Fruit fly (Drosophila melanogaster): Measurements from ENCODE around the gene CG31832.

Gene CG31832

dm6 chr2L:15009703-15010102 lies 21.8 kb downstream of the CG31832 start, which contains the start of the genes THG and Rnmt (continued):
- peak; percentile 58 for TF ChIP-seq CG11294 (GFP tag; IDR thresholded peaks at IDR 0.05)

DNA sequence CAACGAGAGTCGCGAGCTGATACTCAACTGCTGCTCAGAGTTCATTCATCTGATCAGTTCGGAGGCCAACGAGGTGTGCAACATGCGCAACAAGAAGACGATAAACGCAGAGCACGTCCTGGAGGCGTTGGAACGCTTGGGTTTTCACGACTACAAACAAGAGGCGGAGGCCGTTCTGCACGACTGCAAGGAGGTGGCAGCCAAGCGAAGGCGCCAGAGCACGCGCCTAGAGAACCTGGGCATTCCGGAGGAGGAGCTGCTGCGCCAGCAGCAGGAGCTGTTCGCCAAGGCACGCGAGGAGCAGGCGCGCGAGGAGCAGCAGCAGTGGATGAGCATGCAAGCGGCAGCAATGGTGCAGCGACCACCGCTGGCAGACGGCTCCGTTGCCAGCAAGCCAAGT lies 23.5 kb downstream of the CG31832 start:
- no peak for TF ChIP-seq CG15336 (GFP tag; IDR thresholded peaks at IDR 0.05)
- TF ChIP-seq CG8319 (GFP tag; optimal IDR thresholded peaks at IDR 0.05), result no peak
- no peak for TF ChIP-seq Hr38 (GFP tag; optimal IDR thresholded peaks at IDR 0.05)
- TF ChIP-seq esn (GFP tag; optimal IDR thresholded peaks at IDR 0.05), result no peak
- no peak for TF ChIP-seq net (GFP tag; optimal IDR thresholded peaks at IDR 0.05)
- no peak for TF ChIP-seq CG11762 (GFP tag; optimal IDR thresholded peaks at IDR 0.05; ENCODE audit: insufficient read depth)
- TF ChIP-seq CG10631 (GFP tag; optimal IDR thresholded peaks at IDR 0.05), result no peak
- TF ChIP-seq CG8632 (GFP tag; optimal IDR thresholded peaks at IDR 0.05), result no peak
- no peak for TF ChIP-seq CG3032 (tag; optimal IDR thresholded peaks at IDR 0.05)
- no peak for TF ChIP-seq CG11902 (GFP tag; optimal IDR thresholded peaks at IDR 0.05)
- no peak for TF ChIP-seq CG10669 (GFP tag; optimal IDR thresholded peaks at IDR 0.05)
- no peak for TF ChIP-seq pdm3 (GFP tag; optimal IDR thresholded peaks at IDR 0.05)
- TF ChIP-seq Hr39 (GFP tag; optimal IDR thresholded peaks at IDR 0.05), result no peak
- TF ChIP-seq Met (GFP tag; optimal IDR thresholded peaks at IDR 0.05), result no peak
- TF ChIP-seq cyc (GFP tag; optimal IDR thresholded peaks at IDR 0.05), result no peak
- no peak for TF ChIP-seq Lpt (GFP tag; optimal IDR thresholded peaks at IDR 0.05)

DNA sequence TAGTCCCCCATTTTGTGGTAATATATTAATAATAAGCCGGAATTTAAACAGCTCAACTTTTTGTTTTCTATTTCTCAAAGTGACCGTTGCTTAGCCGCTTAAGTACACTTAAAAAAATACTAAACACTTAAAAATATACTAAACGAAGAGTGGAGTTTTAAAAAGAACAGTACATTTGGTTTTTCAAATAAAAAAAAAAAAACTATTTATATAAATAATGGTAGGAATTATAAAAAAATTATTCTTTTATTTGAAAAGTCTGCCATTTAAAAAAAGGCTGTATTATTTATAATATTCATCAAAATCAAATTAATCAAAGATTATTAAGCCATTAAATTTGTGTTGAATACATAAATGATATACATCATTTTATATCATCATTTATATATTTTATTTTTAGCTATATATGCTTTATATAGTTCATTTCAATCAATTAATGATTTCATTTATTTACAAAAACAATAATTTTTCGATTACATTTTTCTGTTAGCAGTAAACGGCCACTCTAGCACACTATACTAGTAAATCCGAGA lies 24.2 kb downstream of the CG31832 start, which contains the start of the genes Ankrd49 and NC2beta:
Gene Ankrd49, minus strand, starts transcription at position 101 of the 533 bp plus-strand sequence.
Gene NC2beta, plus strand, starts transcription at position 483 of the 533 bp plus-strand sequence.
- TF ChIP-seq Lpt (GFP tag; optimal IDR thresholded peaks at IDR 0.05) (no peak), eg (GFP tag; IDR thresholded peaks at IDR 0.05) (no peak), CG10669 (GFP tag; optimal IDR thresholded peaks at IDR 0.05) (no peak), achi (GFP tag; optimal IDR thresholded peaks at IDR 0.05) (no peak), CG9139 (GFP tag; optimal IDR thresholded peaks at IDR 0.05) (no peak), Sox102F (GFP tag; optimal IDR thresholded peaks at IDR 0.05) (no peak), Gug (GFP tag; IDR thresholded peaks at IDR 0.05) (no peak), fd85E (GFP tag; optimal IDR thresholded peaks at IDR 0.05) (no peak), Met (GFP tag; optimal IDR thresholded peaks at IDR 0.05) (no peak), CG11902 (GFP tag; optimal IDR thresholded peaks at IDR 0.05) (no peak), CG34406 (GFP tag; optimal IDR thresholded peaks at IDR 0.05) (no peak), Smox (GFP tag; optimal IDR thresholded peaks at IDR 0.05) (no peak), CG8632 (GFP tag; optimal IDR thresholded peaks at IDR 0.05) (no peak), Hr38 (GFP tag; optimal IDR thresholded peaks at IDR 0.05) (no peak), fkh (GFP tag; optimal IDR thresholded peaks at IDR 0.05) (no peak), Blimp-1 (GFP tag; optimal IDR thresholded peaks at IDR 0.05) (no peak), net (GFP tag; optimal IDR thresholded peaks at IDR 0.05) (no peak), svp (GFP tag) (no peak)

dm6 chr2L:15005505-15005904 lies 26.0 kb downstream of the CG31832 start, which contains the start of gene DCTN5-p25:
Gene DCTN5-p25 (plus strand): TSS chr2L:15005733.
- TF ChIP-seq Sox14 (GFP tag; optimal IDR thresholded peaks at IDR 0.05), result no peak
- peak; percentile 64 for TF ChIP-seq fkh (GFP tag; optimal IDR thresholded peaks at IDR 0.05)

- TF ChIP-seq Eip78C (GFP tag), result peak; percentile 59
- peak; percentile 19 for TF ChIP-seq Hr4 (GFP tag; optimal IDR thresholded peaks at IDR 0.05)
- no peak for TF ChIP-seq Gug (GFP tag; IDR thresholded peaks at IDR 0.05)
These were observed 29.7 kb downstream of the CG31832 start for dm6 chr2L:15001847-15002246.

DNA sequence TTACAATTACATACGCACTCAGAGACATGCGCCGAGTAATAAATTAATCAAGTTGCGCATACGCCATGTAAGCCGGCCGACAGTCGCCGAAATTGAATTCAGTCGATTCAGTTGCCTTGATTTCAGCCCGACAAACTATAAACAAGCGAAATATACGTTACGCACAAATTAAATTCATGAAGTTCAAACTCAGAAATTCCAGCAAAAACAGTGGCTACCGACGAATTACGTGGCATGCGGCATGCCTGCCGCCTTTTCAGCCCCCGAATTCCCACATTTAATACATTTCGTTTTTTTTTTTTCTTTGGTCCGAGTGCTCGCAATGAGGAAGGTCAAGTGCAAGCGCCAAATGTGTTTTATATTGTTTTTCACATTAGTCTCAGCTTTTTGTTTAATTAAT lies 31.2 kb downstream of the CG31832 start:
- no peak for TF ChIP-seq fd59A (GFP tag; optimal IDR thresholded peaks at IDR 0.05)
- no peak for TF ChIP-seq vri (GFP tag; optimal IDR thresholded peaks at IDR 0.05)
- TF ChIP-seq CG34406 (GFP tag; optimal IDR thresholded peaks at IDR 0.05), result no peak
- TF ChIP-seq Lpt (GFP tag; optimal IDR thresholded peaks at IDR 0.05), result no peak
- no peak for TF ChIP-seq Sox102F (GFP tag; optimal IDR thresholded peaks at IDR 0.05)
- no peak for TF ChIP-seq CG11902 (GFP tag; optimal IDR thresholded peaks at IDR 0.05)
- no peak for TF ChIP-seq CG6792 (GFP tag; optimal IDR thresholded peaks at IDR 0.05)
- TF ChIP-seq CG16779 (tag; optimal IDR thresholded peaks at IDR 0.05), result no peak
- TF ChIP-seq CG10669 (GFP tag; optimal IDR thresholded peaks at IDR 0.05), result no peak
- TF ChIP-seq CG3919 (GFP tag; optimal IDR thresholded peaks at IDR 0.05), result no peak
- TF ChIP-seq esn (GFP tag; optimal IDR thresholded peaks at IDR 0.05), result no peak
- TF ChIP-seq Hr4 (GFP tag; optimal IDR thresholded peaks at IDR 0.05), result no peak
- TF ChIP-seq fd85E (GFP tag; optimal IDR thresholded peaks at IDR 0.05), result no peak
- no peak for TF ChIP-seq CG1621 (tag; optimal IDR thresholded peaks at IDR 0.05)
